Worm (Caenorhabditis elegans) whole organism, late embryonic: ENCODE data around the gene nhr-13.

Source experiments
- dmd-4 ChIP-seq: sonication (generic microtip); optimal IDR thresholded peaks from 2 replicates; lab custom pipeline; 2016; ENCODE audit warnings: borderline replicate concordance, missing genetic modification characterization, missing compliant biosample characterization
- lim-6 ChIP-seq: sonication (generic microtip); optimal IDR thresholded peaks from 2 replicates; lab custom pipeline; 2016; ENCODE audit warnings: missing genetic modification characterization, missing compliant biosample characterization
- nhr-11 ChIP-seq: fragments of 150-350 bp; optimal IDR thresholded peaks from 2 replicates; lab custom pipeline; 2014; ENCODE audit warnings: missing biosample characterization, missing genetic modification characterization
- pax-1 ChIP-seq: fragments of 150-350 bp; optimal IDR thresholded peaks from 2 replicates; lab custom pipeline; 2014; ENCODE audit warnings: missing biosample characterization, missing genetic modification characterization
- unc-3 ChIP-seq, 2 experiments: fragments of 200-800 bp in 1 of 2; sonication (Bioruptor generic) in 1 of 2; sonication (generic microtip) in 1 of 2; conservative IDR thresholded peaks in 1 of 2; optimal IDR thresholded peaks in 1 of 2; 2 replicates each; pipeline versions ENCODE4 v1.3.6 to Lab custom; 2016 to 2022; ENCODE audit warnings: missing compliant biosample characterization in 2 of 2, missing genetic modification characterization in 2 of 2, missing genetic modification reagents in 1 of 2

DNA sequence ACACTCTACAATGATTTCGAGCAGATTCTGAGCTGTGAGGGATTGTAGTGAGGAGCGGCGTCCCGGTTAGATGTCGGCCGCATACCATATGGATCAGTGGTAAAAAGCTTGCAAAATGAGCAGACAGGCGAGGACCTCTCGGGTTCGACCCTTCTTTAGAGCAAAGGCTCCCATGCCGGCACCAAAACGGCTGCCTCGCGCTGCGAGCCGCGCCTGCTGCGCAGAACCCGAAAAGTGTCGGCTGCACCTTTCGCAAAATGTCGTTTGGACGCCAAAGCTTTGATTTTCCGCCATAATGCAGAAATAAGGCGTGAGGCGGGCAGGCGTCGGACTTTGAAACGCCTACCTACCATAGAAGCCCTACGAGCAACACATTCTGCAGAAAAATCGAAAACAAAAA, 1.9 kb upstream of the nhr-13 start:
- TF ChIP-seq dmd-4 (tag; lab: Kevin White, UChicago): no peak
- no peak for TF ChIP-seq pax-1 (tag; lab: Kevin White, UChicago)
- no peak for TF ChIP-seq lim-6 (tag; lab: Kevin White, UChicago)
- TF ChIP-seq nhr-11: no peak
- no peak for TF ChIP-seq unc-3 (GFP tag; conservative IDR thresholded peaks at IDR 0.05; lab: Robert Waterston, UW)
- no peak for TF ChIP-seq unc-3 (tag; optimal IDR thresholded peaks at IDR 0.05; lab: Kevin White, UChicago)
